Worm (Caenorhabditis elegans): ENCODE measurements around the gene F18F11.4.

DNA sequence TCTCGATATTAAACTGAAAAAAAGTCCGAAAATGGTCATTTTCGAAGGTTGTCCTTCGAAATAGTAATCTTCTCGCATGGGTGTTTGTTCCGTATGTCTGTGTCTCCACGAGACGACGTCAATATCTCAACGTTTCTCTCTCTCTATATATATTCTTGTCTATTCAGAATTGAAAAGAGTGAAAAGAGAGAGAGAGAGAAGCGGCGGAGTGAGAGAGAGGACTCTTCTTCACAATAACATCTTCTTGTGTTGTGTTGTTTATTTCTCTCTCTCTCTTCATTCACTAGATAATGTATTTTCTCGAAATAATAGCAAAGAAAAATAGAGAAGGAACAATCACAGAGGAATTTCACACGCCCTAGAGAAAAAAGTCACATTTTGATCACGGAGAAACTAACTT, 35.8 kb downstream of the F18F11.4 start:
- TF ChIP-seq zag-1 (tag; optimal IDR thresholded peaks at IDR 0.05) = no peak
- no peak for TF ChIP-seq jun-1 (tag; optimal IDR thresholded peaks at IDR 0.05)
- TF ChIP-seq sea-2 (GFP tag; optimal IDR thresholded peaks at IDR 0.05) = no peak
- TF ChIP-seq egl-27 (tag; optimal IDR thresholded peaks at IDR 0.05) = no peak
- TF ChIP-seq nhr-237 (tag; optimal IDR thresholded peaks at IDR 0.05) = no peak
- TF ChIP-seq daf-12 (tag; optimal IDR thresholded peaks at IDR 0.05) = no peak
- TF ChIP-seq ztf-4 (tag; optimal IDR thresholded peaks at IDR 0.05) = no peak

All from whole organism, L3 larva.